Worm (Caenorhabditis elegans): ENCODE data around the gene Y116A8A.2.

DNA sequence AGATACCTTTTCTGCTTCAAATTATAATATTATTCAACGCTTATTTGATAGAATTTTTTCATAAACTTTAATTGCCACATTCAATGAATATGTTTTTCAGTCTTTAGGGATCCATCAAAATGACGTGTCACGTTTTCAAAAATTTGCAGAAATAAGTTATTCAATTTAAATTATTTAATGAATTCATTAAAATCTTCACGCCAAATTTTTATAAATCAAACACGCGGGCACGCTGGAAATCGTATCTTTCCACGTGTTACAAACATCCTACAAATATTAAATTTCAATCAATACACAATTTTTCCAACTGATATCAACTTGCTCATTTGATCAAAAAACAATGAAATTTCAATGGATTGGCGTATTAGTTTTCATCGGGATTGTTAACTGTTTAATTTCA, 8.8 kb upstream of the Y116A8A.2 start, which contains the start of gene Y116A8A.4:
- TF ChIP-seq lin-35 (GFP tag; optimal IDR thresholded peaks at IDR 0.05) (no peak), ztf-11 (tag; optimal IDR thresholded peaks at IDR 0.05) (no peak), unc-86 (tag; optimal IDR thresholded peaks at IDR 0.05) (no peak), nhr-76 (tag; optimal IDR thresholded peaks at IDR 0.05) (no peak), elt-2 (tag; optimal IDR thresholded peaks at IDR 0.05) (no peak), ceh-8 (GFP tag; optimal IDR thresholded peaks at IDR 0.05) (no peak)

All from whole organism, L1 larva.